Fruit fly (Drosophila melanogaster) whole organism, adult: Measurements from ENCODE around the gene Alp9.

Source experiments
- CG12768 ChIP-seq: fragments of 200-800 bp; sonication (Bioruptor generic); optimal IDR thresholded peaks from 2 replicates; lab custom pipeline; 2017; ENCODE audit warnings: missing biosample characterization, missing genetic modification characterization, mild to moderate bottlenecking, moderate library complexity, missing genetic modification reagents
- CG1620 ChIP-seq: fragments of 200-800 bp; sonication (Bioruptor generic); optimal IDR thresholded peaks from 2 replicates; lab custom pipeline; 2016; ENCODE audit warnings: missing biosample characterization, missing genetic modification characterization
- CG33017 ChIP-seq: fragments of 200-800 bp; sonication (Bioruptor generic); optimal IDR thresholded peaks from 2 replicates; lab custom pipeline; 2018; ENCODE audit warnings: missing biosample characterization, mild to moderate bottlenecking, missing genetic modification characterization, moderate library complexity
- CG5204 ChIP-seq: fragments of 200-800 bp; sonication (Bioruptor generic); optimal IDR thresholded peaks from 2 replicates; lab custom pipeline; 2016; ENCODE audit warnings: missing biosample characterization, missing genetic modification characterization
- CG7045 ChIP-seq: fragments of 200-800 bp; sonication (Bioruptor generic); optimal IDR thresholded peaks from 2 replicates; lab custom pipeline; 2017; ENCODE audit warnings: missing biosample characterization, mild to moderate bottlenecking, missing genetic modification characterization
- Clk ChIP-seq: fragments of 200-800 bp; sonication (Bioruptor generic); optimal IDR thresholded peaks from 2 replicates; lab custom pipeline; 2017; ENCODE audit warnings: missing biosample characterization, missing genetic modification characterization
- cic ChIP-seq: fragments of 200-800 bp; sonication (Bioruptor generic); optimal IDR thresholded peaks from 2 replicates; lab custom pipeline; 2017; ENCODE audit warnings: missing biosample characterization, mild to moderate bottlenecking, missing genetic modification characterization, moderate library complexity
- cnc ChIP-seq, 2 experiments: fragments of >200 bp; optimal IDR thresholded peaks; 2 replicates each; lab custom pipeline; 2017
- kay ChIP-seq: fragments of 200-800 bp; sonication (Bioruptor generic); peaks from one replicate; lab custom pipeline; 2016; ENCODE audit warnings: missing biosample characterization, missing genetic modification characterization, borderline replicate concordance
- pad ChIP-seq: fragments of 200-800 bp; sonication (Bioruptor generic); optimal IDR thresholded peaks from 3 replicates; lab custom pipeline; 2017; ENCODE audit warnings: missing biosample characterization, missing genetic modification characterization, mild to moderate bottlenecking, moderate library complexity, missing genetic modification reagents
- tj ChIP-seq: fragments of 200-800 bp; sonication (Bioruptor generic); optimal IDR thresholded peaks from 3 replicates; lab custom pipeline; 2017; ENCODE audit warnings: missing biosample characterization, mild to moderate bottlenecking, missing genetic modification characterization, moderate library complexity
- toe ChIP-seq: fragments of 200-800 bp; sonication (Bioruptor generic); optimal IDR thresholded peaks from 2 replicates; lab custom pipeline; 2016; ENCODE audit warnings: missing biosample characterization, missing genetic modification characterization

dm6 chr3L:5565051-5565688 lies 30.2 kb upstream of the Alp9 start, which contains the start of gene bc10:
- TF ChIP-seq toe (GFP tag; lab: Kevin White, UChicago), result no peak
- TF ChIP-seq kay, result no peak
- TF ChIP-seq CG7045 (GFP tag; lab: Kevin White, UChicago), result no peak
- TF ChIP-seq cic, result no peak
- no peak for TF ChIP-seq tj
- TF ChIP-seq cnc (optimal IDR thresholded peaks at IDR 0.05; lab: Kevin White, UChicago), result no peak
- TF ChIP-seq pad (GFP tag; lab: Kevin White, UChicago), result no peak
- TF ChIP-seq CG5204 (GFP tag; lab: Kevin White, UChicago), result no peak
- TF ChIP-seq CG12768 (GFP tag; lab: Kevin White, UChicago), result no peak
- TF ChIP-seq CG33017 (tag; lab: Kevin White, UChicago), result no peak
- no peak for TF ChIP-seq CG1620 (GFP tag; lab: Kevin White, UChicago)
- no peak for TF ChIP-seq Clk (GFP tag; lab: Kevin White, UChicago)
